Worm (Caenorhabditis elegans) whole organism, young adult: ENCODE data around the gene F28C6.5.
A peak's percentile ranks its signal among the peaks of the same experiment; 100 is the strongest.

Source experiments
- D2030.7 ChIP-seq: fragments of 200-800 bp; sonication (Bioruptor generic); IDR thresholded peaks from 2 replicates; pipeline ENCODE4 v1.3.6; 2022; ENCODE audit warnings: missing genetic modification reagents, missing genetic modification characterization, missing compliant biosample characterization
- F22D6.2 ChIP-seq: sonication (generic microtip); optimal IDR thresholded peaks from 2 replicates; lab custom pipeline; 2016; ENCODE audit warnings: mild to moderate bottlenecking, missing genetic modification characterization, missing compliant biosample characterization
- F33H1.4 ChIP-seq: fragments of 200-800 bp; sonication (Bioruptor generic); IDR thresholded peaks from 2 replicates; pipeline ENCODE4 v1.3.6; 2022; ENCODE audit warnings: missing genetic modification reagents, missing genetic modification characterization, missing compliant biosample characterization
- F57C9.4 ChIP-seq: sonication (generic microtip); optimal IDR thresholded peaks from 2 replicates; lab custom pipeline; 2017; ENCODE audit warnings: mild to moderate bottlenecking, missing genetic modification characterization, missing compliant biosample characterization
- T07F8.4 ChIP-seq: sonication (generic microtip); optimal IDR thresholded peaks from 2 replicates; lab custom pipeline; 2016; ENCODE audit warnings: mild to moderate bottlenecking, missing genetic modification characterization, moderate library complexity, missing compliant biosample characterization
- T26A5.8 ChIP-seq: sonication (generic microtip); optimal IDR thresholded peaks from 2 replicates; lab custom pipeline; 2016; ENCODE audit warnings: missing genetic modification characterization, missing compliant biosample characterization
- Y53F4B.3 ChIP-seq: fragments of 200-800 bp; sonication (Bioruptor generic); IDR thresholded peaks from 2 replicates; pipeline ENCODE4 v1.3.6; 2022; ENCODE audit warnings: missing genetic modification reagents, missing genetic modification characterization, missing compliant biosample characterization
- Y56A3A.18 ChIP-seq: fragments of 200-800 bp; sonication (Bioruptor generic); IDR thresholded peaks from 2 replicates; pipeline ENCODE4 v1.3.6; 2022; ENCODE audit warnings: missing genetic modification reagents, missing genetic modification characterization, missing compliant biosample characterization
- ZK185.1 ChIP-seq: sonication (generic microtip); optimal IDR thresholded peaks from 2 replicates; lab custom pipeline; 2016; ENCODE audit warnings: mild to moderate bottlenecking, missing genetic modification characterization, missing compliant biosample characterization; ENCODE audit not compliant: poor library complexity, severe bottlenecking
- atf-7 ChIP-seq: sonication (generic microtip); optimal IDR thresholded peaks from 2 replicates; lab custom pipeline; 2017; ENCODE audit warnings: mild to moderate bottlenecking, missing genetic modification characterization, missing compliant biosample characterization
- athp-1 ChIP-seq: sonication (generic microtip); optimal IDR thresholded peaks from 2 replicates; lab custom pipeline; 2017; ENCODE audit warnings: mild to moderate bottlenecking, missing genetic modification characterization, missing compliant biosample characterization
- ccch-3 ChIP-seq: fragments of 200-800 bp; sonication (Bioruptor generic); optimal IDR thresholded peaks from 2 replicates; lab custom pipeline; 2018; ENCODE audit warnings: mild to moderate bottlenecking, missing genetic modification characterization, missing compliant biosample characterization
- ceh-40 ChIP-seq: fragments of 200-800 bp; sonication (Bioruptor generic); IDR thresholded peaks from 2 replicates; pipeline ENCODE4 v1.3.6; 2022; ENCODE audit warnings: missing genetic modification characterization, missing compliant biosample characterization
- ceh-79 ChIP-seq: sonication (generic microtip); optimal IDR thresholded peaks from 2 replicates; lab custom pipeline; 2017; ENCODE audit warnings: mild to moderate bottlenecking, missing genetic modification characterization, missing compliant biosample characterization
- egl-44 ChIP-seq: fragments of 200-800 bp; sonication (Bioruptor generic); IDR thresholded peaks from 2 replicates; pipeline ENCODE4 v1.3.6; 2022; ENCODE audit warnings: missing genetic modification reagents, missing genetic modification characterization, missing compliant biosample characterization
- egrh-3 ChIP-seq: fragments of 200-800 bp; sonication (Bioruptor generic); IDR thresholded peaks from 2 replicates; pipeline ENCODE4 v1.3.6; 2022; ENCODE audit warnings: missing genetic modification reagents, missing genetic modification characterization, missing compliant biosample characterization
- ekl-4 ChIP-seq: fragments of 200-800 bp; sonication (Bioruptor generic); IDR thresholded peaks from 2 replicates; pipeline ENCODE4 v1.3.6; 2022; ENCODE audit warnings: missing genetic modification reagents, missing genetic modification characterization, missing compliant biosample characterization
- ets-4 ChIP-seq: fragments of 200-800 bp; sonication (Bioruptor generic); optimal IDR thresholded peaks from 2 replicates; lab custom pipeline; 2018; ENCODE audit warnings: mild to moderate bottlenecking, missing genetic modification characterization, missing compliant biosample characterization
- fkh-3 ChIP-seq: sonication (generic microtip); optimal IDR thresholded peaks from 2 replicates; lab custom pipeline; 2016; ENCODE audit warnings: mild to moderate bottlenecking, missing genetic modification characterization, missing compliant biosample characterization
- hmg-1.2 ChIP-seq: fragments of 200-800 bp; sonication (Bioruptor generic); IDR thresholded peaks from 2 replicates; pipeline ENCODE4 v1.3.6; 2022; ENCODE audit warnings: missing genetic modification reagents, missing genetic modification characterization, missing compliant biosample characterization
- hmg-20 ChIP-seq: fragments of 200-800 bp; sonication (Bioruptor generic); IDR thresholded peaks from 2 replicates; pipeline ENCODE4 v1.3.6; 2022; ENCODE audit warnings: missing genetic modification reagents, missing genetic modification characterization, missing compliant biosample characterization
- hrde-1 ChIP-seq: sonication (generic microtip); optimal IDR thresholded peaks from 2 replicates; lab custom pipeline; 2016; ENCODE audit warnings: missing genetic modification characterization, mild to moderate bottlenecking, missing compliant biosample characterization, moderate library complexity, missing genotype, missing genetic modification reagents, borderline replicate concordance
- lag-1 ChIP-seq: fragments of 200-800 bp; sonication (Bioruptor generic); IDR thresholded peaks from 2 replicates; pipeline ENCODE4 v1.3.6; 2022; ENCODE audit warnings: missing genetic modification reagents, missing genetic modification characterization, missing compliant biosample characterization
- lsl-1 ChIP-seq: fragments of 200-800 bp; sonication (Bioruptor generic); optimal IDR thresholded peaks from 2 replicates; lab custom pipeline; 2018; ENCODE audit warnings: mild to moderate bottlenecking, missing genetic modification characterization, moderate library complexity, missing compliant biosample characterization
- mes-4 ChIP-seq: sonication (generic microtip); optimal IDR thresholded peaks from 2 replicates; lab custom pipeline; 2016; ENCODE audit warnings: missing genotype, missing genetic modification characterization, missing compliant biosample characterization
- nhr-120 ChIP-seq: fragments of 200-800 bp; sonication (Bioruptor generic); IDR thresholded peaks from 2 replicates; pipeline ENCODE4 v1.3.6; 2022; ENCODE audit warnings: missing genetic modification characterization, missing compliant biosample characterization
- nhr-80 ChIP-seq: sonication (generic microtip); optimal IDR thresholded peaks from 2 replicates; lab custom pipeline; 2016; ENCODE audit warnings: missing genetic modification characterization, missing compliant biosample characterization
- repo-1 ChIP-seq: sonication (generic microtip); optimal IDR thresholded peaks from 2 replicates; lab custom pipeline; 2017; ENCODE audit warnings: mild to moderate bottlenecking, missing genetic modification characterization, missing compliant biosample characterization
- snpc-1.1 ChIP-seq: sonication (generic microtip); optimal IDR thresholded peaks from 2 replicates; lab custom pipeline; 2017; ENCODE audit warnings: missing genetic modification characterization, mild to moderate bottlenecking, missing compliant biosample characterization, antibody characterized with exemption, moderate library complexity, missing genotype, missing genetic modification reagents; ENCODE audit not compliant: insufficient read depth
- somi-1 ChIP-seq: fragments of 200-800 bp; sonication (Bioruptor generic); optimal IDR thresholded peaks from 2 replicates; lab custom pipeline; 2018; ENCODE audit warnings: mild to moderate bottlenecking, missing genetic modification characterization, missing compliant biosample characterization
- sptf-2 ChIP-seq: fragments of 200-800 bp; sonication (Bioruptor generic); optimal IDR thresholded peaks from 2 replicates; lab custom pipeline; 2018; ENCODE audit warnings: mild to moderate bottlenecking, missing genetic modification characterization, missing compliant biosample characterization
- unc-130 ChIP-seq: sonication (generic microtip); optimal IDR thresholded peaks from 2 replicates; lab custom pipeline; 2016; ENCODE audit warnings: missing genetic modification reagents, missing genetic modification characterization, missing compliant biosample characterization
- zim-3 ChIP-seq: sonication (generic microtip); optimal IDR thresholded peaks from 2 replicates; lab custom pipeline; 2017; ENCODE audit warnings: mild to moderate bottlenecking, missing genetic modification characterization, moderate library complexity, missing compliant biosample characterization
- ztf-22 ChIP-seq: fragments of 200-800 bp; sonication (Bioruptor generic); optimal IDR thresholded peaks from 2 replicates; lab custom pipeline; 2018; ENCODE audit warnings: mild to moderate bottlenecking, missing genetic modification characterization, moderate library complexity, missing compliant biosample characterization
- ztf-26 ChIP-seq: sonication (generic microtip); optimal IDR thresholded peaks from 2 replicates; lab custom pipeline; 2017; ENCODE audit warnings: missing genetic modification characterization, missing compliant biosample characterization

The F28C6.5 gene

DNA sequence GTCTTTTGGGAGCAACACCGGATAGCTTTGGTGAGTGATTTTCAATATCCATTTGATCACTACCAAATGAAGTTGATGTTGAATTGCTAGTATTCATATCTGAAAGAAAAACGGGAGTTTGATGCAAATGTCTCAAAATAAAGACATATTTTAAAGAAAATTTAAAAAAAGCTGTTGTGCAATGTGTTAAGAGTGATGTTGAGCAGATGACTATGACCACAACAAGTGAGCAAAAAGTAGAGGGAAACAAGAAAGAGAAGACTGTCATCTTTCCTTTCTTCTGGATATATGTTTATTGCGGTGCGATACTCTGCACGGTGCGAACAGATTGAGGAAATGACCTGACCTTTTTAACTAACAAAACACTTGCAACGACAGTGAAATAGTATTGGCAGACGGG is 24.1 kb downstream of the F28C6.5 start, which contains the start of gene T22C8.4:
Gene T22C8.4 (minus strand): TSS at position 101 of the 400 bp plus-strand sequence.
- TF ChIP-seq F22D6.2 (tag; lab: Kevin White, UChicago) (no peak), egl-44 (GFP tag; lab: Robert Waterston, UW) (no peak), egrh-3 (GFP tag; lab: Robert Waterston, UW) (no peak), T07F8.4 (no peak), hmg-20 (GFP tag; lab: Robert Waterston, UW) (no peak), ZK185.1 (tag; lab: Kevin White, UChicago) (no peak), zim-3 (tag; lab: Kevin White, UChicago) (no peak), ztf-26 (tag; lab: Kevin White, UChicago) (no peak), fkh-3 (tag; lab: Kevin White, UChicago) (no peak), sptf-2 (GFP tag; lab: Kevin White, UChicago) (no peak), T26A5.8 (tag; lab: Kevin White, UChicago) (no peak), mes-4 (tag; lab: Kevin White, UChicago) (no peak), lsl-1 (no peak), D2030.7 (no peak), lag-1 (GFP tag; lab: Robert Waterston, UW) (no peak)

DNA sequence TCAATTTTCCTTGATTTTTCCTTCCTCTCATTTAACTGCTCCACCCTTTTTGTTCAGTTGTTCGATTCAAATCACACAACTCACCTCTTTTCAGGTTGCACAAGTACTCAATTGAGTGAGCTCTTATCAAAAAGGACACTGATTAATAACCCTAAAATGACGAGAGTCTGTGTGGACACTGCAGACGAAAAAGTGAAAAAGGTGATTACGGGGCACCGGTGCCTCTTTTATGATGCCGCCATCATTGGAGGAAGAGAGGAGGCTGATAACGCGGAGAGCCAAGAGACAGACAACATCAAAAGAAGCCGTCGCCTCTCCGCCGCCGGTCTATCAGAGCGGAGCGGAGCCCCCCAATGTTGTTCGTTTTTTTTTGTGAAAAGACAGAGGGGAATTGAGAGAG is 25.8 kb downstream of the F28C6.5 start, which contains the start of gene sptf-2:
Gene sptf-2 (plus strand): TSS at position 297 of the 400 bp plus-strand sequence.
- TF ChIP-seq Y56A3A.18: no peak
- peak; percentile 99 for TF ChIP-seq sptf-2 (GFP tag; lab: Kevin White, UChicago)
- peak; percentile 16; the same call in 1 of the 2 replicates for TF ChIP-seq hmg-1.2 (GFP tag; lab: Robert Waterston, UW)
- TF ChIP-seq atf-7 (tag; lab: Kevin White, UChicago): peak; percentile 25
- peak; percentile 99 for TF ChIP-seq nhr-80 (tag; lab: Kevin White, UChicago)
- no peak for TF ChIP-seq unc-130
- no peak for TF ChIP-seq snpc-1.1 (tag; lab: Kevin White, UChicago)
- no peak for TF ChIP-seq ceh-79 (tag; lab: Kevin White, UChicago)
- 0 out of 2 replicates have a peak, but pooled peaks have one; percentile 4 for TF ChIP-seq ceh-40 (GFP tag; lab: Robert Waterston, UW)
- TF ChIP-seq ets-4 (GFP tag; lab: Kevin White, UChicago): peak; percentile 70
- no peak for TF ChIP-seq athp-1
- TF ChIP-seq ztf-22 (GFP tag; lab: Kevin White, UChicago): peak; percentile 23

DNA sequence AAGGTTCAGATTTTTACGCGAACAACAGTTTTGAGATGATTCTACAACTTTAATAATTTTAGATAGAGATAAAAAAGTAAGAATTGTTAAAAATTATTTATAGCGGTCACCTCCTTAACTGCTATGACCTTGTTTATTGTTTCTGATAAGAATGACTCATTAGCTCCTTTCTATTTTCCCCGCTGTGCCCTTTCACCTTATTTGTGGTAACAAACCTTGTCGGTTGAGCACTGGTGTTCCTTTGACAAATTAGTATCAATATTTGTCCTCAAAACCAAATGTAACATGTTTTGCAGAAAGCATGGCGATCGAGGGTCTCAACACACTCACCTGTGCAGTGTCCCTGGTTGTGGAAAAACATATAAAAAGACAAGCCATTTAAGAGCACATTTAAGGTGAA is 27.3 kb downstream of the F28C6.5 start:
- TF ChIP-seq ztf-26 (tag; lab: Kevin White, UChicago): no peak
- TF ChIP-seq F57C9.4 (tag; lab: Kevin White, UChicago): no peak
- no peak for TF ChIP-seq ccch-3
- TF ChIP-seq unc-130: no peak
- no peak for TF ChIP-seq mes-4 (tag; lab: Kevin White, UChicago)
- TF ChIP-seq F33H1.4 (GFP tag; lab: Robert Waterston, UW): no peak
- TF ChIP-seq nhr-120: no peak
- no peak for TF ChIP-seq sptf-2 (GFP tag; lab: Kevin White, UChicago)
- TF ChIP-seq hrde-1 (tag; lab: Kevin White, UChicago): no peak
- no peak for TF ChIP-seq lsl-1
- TF ChIP-seq ekl-4: no peak
- TF ChIP-seq snpc-1.1 (tag; lab: Kevin White, UChicago): no peak
- TF ChIP-seq repo-1: no peak
- TF ChIP-seq somi-1 (GFP tag; lab: Kevin White, UChicago): no peak
- no peak for TF ChIP-seq D2030.7
- TF ChIP-seq Y53F4B.3 (GFP tag; lab: Robert Waterston, UW): no peak
- TF ChIP-seq, all 124 proteins: peak for 0
